Worm (Caenorhabditis elegans) whole organism, young adult: Measurements from ENCODE around the gene C07A9.13.

Experiments used
- F49E8.2 ChIP-seq: sonication (generic microtip); optimal IDR thresholded peaks from 3 replicates; lab custom pipeline; 2017; ENCODE audit warnings: missing genetic modification characterization, mild to moderate bottlenecking, missing compliant biosample characterization, antibody characterized with exemption, moderate library complexity; ENCODE audit not compliant: insufficient read depth
- K11D2.4 ChIP-seq: fragments of 200-800 bp; sonication (Bioruptor generic); IDR thresholded peaks from 2 replicates; pipeline ENCODE4 v1.3.6; 2022; ENCODE audit warnings: missing genetic modification reagents, missing genetic modification characterization, missing compliant biosample characterization
- Y67H2A.10 ChIP-seq: fragments of 200-800 bp; sonication (Bioruptor generic); conservative IDR thresholded peaks from 2 replicates; pipeline ENCODE4 v1.3.6; 2022; ENCODE audit warnings: missing genetic modification reagents, missing genetic modification characterization, missing compliant biosample characterization
- dox-1 ChIP-seq: fragments of 200-800 bp; sonication (Bioruptor generic); IDR thresholded peaks from 2 replicates; pipeline ENCODE4 v1.3.6; 2022; ENCODE audit warnings: missing genetic modification reagents, missing genetic modification characterization, missing compliant biosample characterization
- egl-18 ChIP-seq: fragments of 200-800 bp; sonication (Bioruptor generic); IDR thresholded peaks from 2 replicates; pipeline ENCODE4 v1.3.6; 2022; ENCODE audit warnings: missing genetic modification reagents, missing genetic modification characterization, missing compliant biosample characterization
- mcd-1 ChIP-seq: fragments of 200-800 bp; sonication (Bioruptor generic); IDR thresholded peaks from 2 replicates; pipeline ENCODE4 v1.3.6; 2022; ENCODE audit warnings: missing genetic modification reagents, missing genetic modification characterization, missing compliant biosample characterization
- nfya-2 ChIP-seq: fragments of 200-800 bp; sonication (Bioruptor generic); IDR thresholded peaks from 2 replicates; pipeline ENCODE4 v1.3.6; 2022; ENCODE audit warnings: missing genetic modification reagents, missing genetic modification characterization, missing compliant biosample characterization
- pha-4 ChIP-seq: fragments of 150-350 bp; sonication (generic microtip); optimal IDR thresholded peaks from 2 replicates; lab custom pipeline; 2014; ENCODE audit warnings: missing biosample characterization, missing genetic modification reagents, missing genetic modification characterization
- tbp1 ChIP-seq: fragments of 200-800 bp; sonication (Bioruptor generic); optimal IDR thresholded peaks from 2 replicates; lab custom pipeline; 2018; ENCODE audit warnings: mild to moderate bottlenecking, missing genetic modification characterization, missing compliant biosample characterization
- xnd-1 ChIP-seq: sonication (generic microtip); optimal IDR thresholded peaks from 2 replicates; lab custom pipeline; 2016; ENCODE audit warnings: missing genotype, missing genetic modification reagents, missing genetic modification characterization, missing compliant biosample characterization

ce11 chrIII:9705157-9705905, 24.2 kb upstream of the C07A9.13 start:
- no peak for TF ChIP-seq F49E8.2
- no peak for TF ChIP-seq pha-4 (tag; lab: Kevin White, UChicago)
- no peak for TF ChIP-seq tbp1
- TF ChIP-seq mcd-1 (GFP tag; lab: Robert Waterston, UW): no peak
- no peak for TF ChIP-seq K11D2.4 (GFP tag; lab: Robert Waterston, UW)
- TF ChIP-seq dox-1 (GFP tag; lab: Robert Waterston, UW): no peak
- no peak for TF ChIP-seq Y67H2A.10 (GFP tag; lab: Robert Waterston, UW)
- no peak for TF ChIP-seq egl-18
- TF ChIP-seq xnd-1: no peak
- TF ChIP-seq nfya-2: no peak
